Fruit fly (Drosophila melanogaster) whole organism, embryonic: ENCODE data around the gene Zip88E.

Experiments
- Ada2b ChIP-seq: fragments of 200-800 bp; sonication (Bioruptor generic); IDR thresholded peaks from 2 replicates; pipeline ENCODE4 v1.3.6; 2022; ENCODE audit warnings: missing biosample characterization, missing genetic modification characterization
- Atf3 ChIP-seq: fragments of 200-800 bp; sonication (Bioruptor generic); optimal IDR thresholded peaks from 3 replicates; lab custom pipeline; 2016; ENCODE audit warnings: missing biosample characterization, missing genetic modification characterization
- Bgb ChIP-seq: fragments of 200-800 bp; sonication (Bioruptor generic); IDR thresholded peaks from 2 replicates; pipeline ENCODE4 v1.3.6; 2022; ENCODE audit warnings: missing biosample characterization, missing genetic modification characterization; ENCODE audit not compliant: partially characterized antibody
- Bteb2 ChIP-seq: fragments of 200-800 bp; sonication (Bioruptor generic); optimal IDR thresholded peaks from 2 replicates; lab custom pipeline; 2016; ENCODE audit warnings: missing biosample characterization, missing genetic modification characterization
- C15 ChIP-seq: fragments of 200-800 bp; sonication (Bioruptor generic); IDR thresholded peaks from 3 replicates; pipeline ENCODE4 v1.3.6; 2022; ENCODE audit warnings: missing biosample characterization, missing genetic modification characterization
- CG10267 ChIP-seq: fragments of 200-800 bp; sonication (Bioruptor generic); optimal IDR thresholded peaks from 2 replicates; lab custom pipeline; 2018; ENCODE audit warnings: missing biosample characterization, mild to moderate bottlenecking, missing genetic modification characterization, moderate library complexity
- CG10366 ChIP-seq: fragments of 200-800 bp; sonication (Bioruptor generic); IDR thresholded peaks from 2 replicates; pipeline ENCODE4 v1.3.6; 2022; ENCODE audit warnings: missing biosample characterization, missing genetic modification characterization
- CG10959 ChIP-seq: fragments of 200-800 bp; sonication (Bioruptor generic); IDR thresholded peaks from 2 replicates; pipeline ENCODE4 v1.3.6; 2022; ENCODE audit warnings: missing biosample characterization, missing genetic modification characterization
- CG11723 ChIP-seq: fragments of 200-800 bp; sonication (Bioruptor generic); optimal IDR thresholded peaks from 2 replicates; lab custom pipeline; 2017; ENCODE audit warnings: missing biosample characterization, mild to moderate bottlenecking, missing genetic modification characterization
- CG12219 ChIP-seq: fragments of 200-800 bp; sonication (Bioruptor generic); optimal IDR thresholded peaks from 3 replicates; lab custom pipeline; 2018; ENCODE audit warnings: missing biosample characterization, mild to moderate bottlenecking, missing genetic modification characterization
- CG15479 ChIP-seq: fragments of 200-800 bp; sonication (Bioruptor generic); optimal IDR thresholded peaks from 3 replicates; lab custom pipeline; 2019; ENCODE audit warnings: missing biosample characterization, mild to moderate bottlenecking, missing genetic modification characterization, moderate library complexity
- CG15514 ChIP-seq: fragments of 200-800 bp; sonication (Bioruptor generic); optimal IDR thresholded peaks from 3 replicates; lab custom pipeline; 2017; ENCODE audit warnings: missing biosample characterization, missing genetic modification characterization, mild to moderate bottlenecking, moderate library complexity, missing genetic modification reagents
- CG1602 ChIP-seq: fragments of 200-800 bp; sonication (Bioruptor generic); optimal IDR thresholded peaks from 3 replicates; lab custom pipeline; 2016; ENCODE audit warnings: missing biosample characterization, missing genetic modification characterization
- CG16813 ChIP-seq: fragments of 200-800 bp; sonication (Bioruptor generic); IDR thresholded peaks from 3 replicates; pipeline ENCODE4 v1.3.6; 2022; ENCODE audit warnings: missing biosample characterization, missing genetic modification characterization; ENCODE audit not compliant: partially characterized antibody
- CG2712 ChIP-seq: fragments of 200-800 bp; optimal IDR thresholded peaks from 3 replicates; lab custom pipeline; 2019; ENCODE audit warnings: missing biosample characterization, mild to moderate bottlenecking, missing genetic modification characterization, moderate library complexity
- CG3065 ChIP-seq: fragments of 200-800 bp; sonication (Bioruptor generic); optimal IDR thresholded peaks from 2 replicates; lab custom pipeline; 2016; ENCODE audit warnings: missing biosample characterization, missing genetic modification characterization
- CG4617 ChIP-seq: fragments of 200-800 bp; sonication (Bioruptor generic); optimal IDR thresholded peaks from 3 replicates; lab custom pipeline; 2016; ENCODE audit warnings: missing biosample characterization, missing genetic modification characterization, borderline replicate concordance
- CG5953 ChIP-seq: fragments of 200-800 bp; sonication (Bioruptor generic); IDR thresholded peaks from 2 replicates; pipeline ENCODE4 v1.3.6; 2022; ENCODE audit warnings: missing biosample characterization, missing genetic modification characterization
- CG6791 ChIP-seq: fragments of 200-800 bp; sonication (Bioruptor generic); IDR thresholded peaks from 3 replicates; pipeline ENCODE4 v1.3.6; 2022; ENCODE audit warnings: missing biosample characterization, missing genetic modification characterization; ENCODE audit not compliant: partially characterized antibody
- CG8944 ChIP-seq: fragments of 200-800 bp; sonication (Bioruptor generic); optimal IDR thresholded peaks from 3 replicates; lab custom pipeline; 2016; ENCODE audit warnings: missing biosample characterization, missing genetic modification characterization
- CG9609 ChIP-seq: fragments of 200-800 bp; sonication (Bioruptor generic); optimal IDR thresholded peaks from 3 replicates; lab custom pipeline; 2016; ENCODE audit warnings: missing biosample characterization, missing genetic modification characterization
- CG9817 ChIP-seq: fragments of 200-800 bp; sonication (Bioruptor generic); optimal IDR thresholded peaks from 2 replicates; lab custom pipeline; 2018; ENCODE audit warnings: missing biosample characterization, mild to moderate bottlenecking, missing genetic modification characterization, moderate library complexity
- Dad ChIP-seq: fragments of 200-800 bp; sonication (Bioruptor generic); optimal IDR thresholded peaks from 3 replicates; lab custom pipeline; 2016; ENCODE audit warnings: missing biosample characterization, missing genetic modification characterization
- Dip2 ChIP-seq: fragments of 200-800 bp; sonication (Bioruptor generic); IDR thresholded peaks from 2 replicates; pipeline ENCODE4 v1.3.6; 2022; ENCODE audit warnings: missing biosample characterization, missing genetic modification characterization
- Dip3 ChIP-seq: fragments of 200-800 bp; sonication (Bioruptor generic); optimal IDR thresholded peaks from 3 replicates; lab custom pipeline; 2016; ENCODE audit warnings: missing biosample characterization, missing genetic modification characterization
- Elba2 ChIP-seq: fragments of 200-800 bp; sonication (Bioruptor generic); optimal IDR thresholded peaks from 3 replicates; lab custom pipeline; 2016; ENCODE audit warnings: missing biosample characterization, missing genetic modification characterization
- Ets65A ChIP-seq: fragments of 200-800 bp; sonication (Bioruptor generic); peaks from one replicate; lab custom pipeline; 2016; ENCODE audit warnings: missing biosample characterization, missing genetic modification characterization
- Meics ChIP-seq: fragments of 200-800 bp; sonication (Bioruptor generic); optimal IDR thresholded peaks from 2 replicates; lab custom pipeline; 2017; ENCODE audit warnings: missing biosample characterization, mild to moderate bottlenecking, missing genetic modification characterization
- Ptx1 ChIP-seq: fragments of 200-800 bp; sonication (Bioruptor generic); IDR thresholded peaks from 2 replicates; pipeline ENCODE4 v1.3.6; 2022; ENCODE audit warnings: missing biosample characterization, missing genetic modification characterization
- Xbp1 ChIP-seq: fragments of 200-800 bp; sonication (Bioruptor generic); optimal IDR thresholded peaks from 3 replicates; lab custom pipeline; 2016; ENCODE audit warnings: missing biosample characterization, mild to moderate bottlenecking, missing genetic modification characterization
- al ChIP-seq: fragments of 200-800 bp; sonication (Bioruptor generic); IDR thresholded peaks from 2 replicates; pipeline ENCODE4 v1.3.6; 2022; ENCODE audit warnings: missing biosample characterization, missing genetic modification characterization
- amos ChIP-seq: fragments of 200-800 bp; sonication (Bioruptor generic); IDR thresholded peaks from 2 replicates; pipeline ENCODE4 v1.3.6; 2022; ENCODE audit warnings: missing biosample characterization, missing genetic modification characterization; ENCODE audit not compliant: partially characterized antibody
- cwo ChIP-seq: fragments of 200-800 bp; sonication (Bioruptor generic); optimal IDR thresholded peaks from 3 replicates; lab custom pipeline; 2017; ENCODE audit warnings: missing biosample characterization, missing genetic modification characterization, mild to moderate bottlenecking, moderate library complexity, missing genetic modification reagents
- dpn ChIP-seq, 2 experiments: fragments of 200-800 bp; sonication (Bioruptor generic); optimal IDR thresholded peaks; 3 replicates each; lab custom pipeline; 2016; ENCODE audit warnings: missing biosample characterization in 2 of 2, missing genetic modification characterization in 2 of 2
- dysf ChIP-seq: fragments of 200-800 bp; sonication (Bioruptor generic); IDR thresholded peaks from 3 replicates; pipeline ENCODE4 v1.3.6; 2022; ENCODE audit warnings: missing biosample characterization, missing genetic modification characterization
- fd102C ChIP-seq: fragments of 200-800 bp; sonication (Bioruptor generic); optimal IDR thresholded peaks from 2 replicates; lab custom pipeline; 2018; ENCODE audit warnings: missing biosample characterization, mild to moderate bottlenecking, missing genetic modification characterization, moderate library complexity
- fu2 ChIP-seq: fragments of 200-800 bp; sonication (Bioruptor generic); optimal IDR thresholded peaks from 2 replicates; lab custom pipeline; 2016; ENCODE audit warnings: missing biosample characterization, missing genetic modification characterization
- hb ChIP-seq: fragments of 200-800 bp; sonication (Bioruptor generic); IDR thresholded peaks from 3 replicates; pipeline ENCODE4 v1.3.6; 2022; ENCODE audit warnings: missing biosample characterization, missing genetic modification characterization; ENCODE audit not compliant: partially characterized antibody
- mld ChIP-seq: fragments of 200-800 bp; sonication (Bioruptor generic); IDR thresholded peaks from 3 replicates; pipeline ENCODE4 v1.3.6; 2022; ENCODE audit warnings: missing biosample characterization, missing genetic modification characterization; ENCODE audit not compliant: partially characterized antibody
- nerfin-1 ChIP-seq: fragments of 200-800 bp; sonication (Bioruptor generic); optimal IDR thresholded peaks from 3 replicates; lab custom pipeline; 2019; ENCODE audit warnings: missing biosample characterization, mild to moderate bottlenecking, missing genetic modification characterization, moderate library complexity
- prd ChIP-seq, 3 experiments: fragments of >200 bp in 2 of 3; fragments of 200-800 bp in 1 of 3; sonication (Bioruptor generic) in 1 of 3; optimal IDR thresholded peaks in 2 of 3; IDR thresholded peaks in 1 of 3; 2 replicates in 2 of 3; 3 replicates in 1 of 3; pipeline versions ENCODE4 v1.3.6 to Lab custom; 2017 to 2022; ENCODE audit warnings: missing biosample characterization in 1 of 3, missing genetic modification characterization in 1 of 3
- pum ChIP-seq: fragments of 200-800 bp; sonication (Bioruptor generic); optimal IDR thresholded peaks from 2 replicates; lab custom pipeline; 2016; ENCODE audit warnings: missing biosample characterization, missing genetic modification characterization
- sens ChIP-seq: fragments of 200-800 bp; sonication (Bioruptor generic); peaks from one replicate; lab custom pipeline; 2016; ENCODE audit warnings: missing biosample characterization, missing genetic modification characterization
- tap ChIP-seq: fragments of 200-800 bp; optimal IDR thresholded peaks from 3 replicates; lab custom pipeline; 2019; ENCODE audit warnings: missing biosample characterization, mild to moderate bottlenecking, missing genetic modification characterization, moderate library complexity
- twi ChIP-seq: fragments of 200-800 bp; optimal IDR thresholded peaks from 2 replicates; lab custom pipeline; 2019; ENCODE audit warnings: missing biosample characterization, mild to moderate bottlenecking, missing genetic modification characterization, moderate library complexity
- vvl ChIP-seq: fragments of 200-800 bp; sonication (Bioruptor generic); IDR thresholded peaks from 2 replicates; pipeline ENCODE4 v1.3.6; 2022; ENCODE audit warnings: missing biosample characterization, missing genetic modification characterization
- yki ChIP-seq: fragments of >200 bp; optimal IDR thresholded peaks from 3 replicates; lab custom pipeline; 2018
- zen2 ChIP-seq: fragments of 200-800 bp; sonication (Bioruptor generic); IDR thresholded peaks from 3 replicates; pipeline ENCODE4 v1.3.6; 2022; ENCODE audit warnings: missing biosample characterization, missing genetic modification characterization; ENCODE audit not compliant: partially characterized antibody

Gene Zip88E

dm6 chr3R:15262710-15263672 is 5.5 kb upstream of the Zip88E start, which contains the start of the genes eIF2gamma and Set (continued):
- TF ChIP-seq twi (tag; lab: Kevin White, UChicago) (peak; percentile 53), CG9817 (peak; percentile 22), Elba2 (GFP tag; lab: Kevin White, UChicago) (no peak), nerfin-1 (peak; percentile 58), CG8944 (GFP tag; lab: Kevin White, UChicago) (peak; percentile 25), amos (GFP tag; lab: Robert Waterston, UW) (peak; percentile 99), CG10959 (GFP tag; lab: Robert Waterston, UW) (peak; percentile 24; the same call in 1 of the 2 replicates), Ada2b (GFP tag; lab: Robert Waterston, UW) (no peak), CG15479 (GFP tag; lab: Kevin White, UChicago) (peak; percentile 36), hb (GFP tag; lab: Robert Waterston, UW) (peak; percentile 98), CG10366 (0 out of 2 replicates have a peak, but pooled peaks have one; percentile 28), dpn (GFP tag; optimal IDR thresholded peaks at IDR 0.05; lab: Kevin White, UChicago) (peak in 1 of 2 experiments; percentile 66), Ets65A (peak; percentile 98), prd (optimal IDR thresholded peaks at IDR 0.05; lab: Kevin White, UChicago) (no peak), prd (GFP tag; IDR thresholded peaks at IDR 0.05; lab: Robert Waterston, UW) (peak; percentile 54; the same call in 2 of the 3 replicates), mld (GFP tag; lab: Robert Waterston, UW) (peak; percentile 99), Dip3 (GFP tag; lab: Kevin White, UChicago) (peak; percentile 59), CG15514 (GFP tag; lab: Kevin White, UChicago) (peak; percentile 80), Bteb2 (GFP tag; lab: Kevin White, UChicago) (no peak), CG9609 (GFP tag; lab: Kevin White, UChicago) (peak; percentile 51), CG6791 (GFP tag; lab: Robert Waterston, UW) (peak; percentile 99), Atf3 (GFP tag; lab: Kevin White, UChicago) (peak; percentile 28), yki (lab: Kevin White, UChicago) (no peak), CG11723 (GFP tag; lab: Kevin White, UChicago) (no peak), CG1602 (GFP tag; lab: Kevin White, UChicago) (no peak), CG10267 (tag; lab: Kevin White, UChicago) (peak; percentile 96), CG16813 (GFP tag; lab: Robert Waterston, UW) (peak; percentile 98), pum (GFP tag; lab: Kevin White, UChicago) (no peak), Xbp1 (GFP tag; lab: Kevin White, UChicago) (peak; percentile 49), fd102C (GFP tag; lab: Kevin White, UChicago) (no peak), Meics (GFP tag; lab: Kevin White, UChicago) (no peak), tap (tag; lab: Kevin White, UChicago) (no peak), dysf (GFP tag; lab: Robert Waterston, UW) (peak; percentile 44; the same call in 1 of the 3 replicates), CG4617 (GFP tag; lab: Kevin White, UChicago) (peak; percentile 57), CG3065 (peak; percentile 30), Dip2 (GFP tag; lab: Robert Waterston, UW) (no peak), fu2 (GFP tag; lab: Kevin White, UChicago) (peak; percentile 33), C15 (GFP tag; lab: Robert Waterston, UW) (no peak), zen2 (GFP tag; lab: Robert Waterston, UW) (peak; percentile 98), Bgb (peak; percentile 99), sens (GFP tag; lab: Kevin White, UChicago) (peak; percentile 7), cwo (no peak), CG5953 (GFP tag; lab: Robert Waterston, UW) (no peak), Dad (GFP tag; lab: Kevin White, UChicago) (peak; percentile 44), Ptx1 (GFP tag; lab: Robert Waterston, UW) (no peak; the same call in 1 of the 2 replicates), CG12219 (GFP tag; lab: Kevin White, UChicago) (no peak), al (GFP tag; lab: Robert Waterston, UW) (peak; percentile 45), vvl (peak; percentile 52), CG2712 (tag; lab: Kevin White, UChicago) (no peak)
